Fruit fly (Drosophila melanogaster): ENCODE results near the gene Ir68a.

Ir68a gene

DNA sequence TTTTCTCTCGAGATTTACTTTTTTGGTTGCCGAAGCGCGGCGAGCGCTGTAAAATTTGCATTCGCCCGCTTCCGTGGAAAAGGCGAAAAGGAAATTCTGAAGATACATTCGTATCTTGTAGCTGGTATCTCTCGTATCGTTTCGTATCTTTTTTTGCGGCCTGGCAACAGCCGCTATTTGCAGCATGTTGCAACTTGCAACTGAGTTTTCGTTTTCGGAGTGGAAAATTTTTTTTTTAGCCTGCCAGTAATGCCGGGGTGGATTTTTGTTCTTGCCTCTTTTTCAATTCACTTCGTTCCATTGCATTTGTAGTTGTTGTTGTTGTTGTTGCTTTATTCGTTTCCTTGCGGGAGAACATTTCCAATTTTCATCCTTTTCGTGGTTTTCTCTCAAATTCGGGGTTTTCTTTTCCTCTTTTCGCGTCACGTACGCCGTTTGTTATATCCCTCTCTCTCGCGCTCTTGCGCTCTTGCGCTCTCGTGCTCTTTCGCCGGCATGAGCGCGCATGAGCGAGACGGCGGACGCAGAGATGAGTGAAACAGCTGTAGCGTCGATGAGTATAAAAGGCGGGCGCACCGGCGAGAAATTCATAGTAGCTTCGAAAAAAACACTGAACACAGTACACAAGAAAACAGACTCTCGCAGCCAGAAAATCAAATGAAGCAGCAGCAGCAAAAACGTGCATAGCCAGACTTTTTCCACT lies 15.9 kb upstream of the Ir68a start, which contains the start of gene scyl (continued):
- peak; percentile 73 for TF ChIP-seq CG17829 (tag; optimal IDR thresholded peaks at IDR 0.05)
- TF ChIP-seq Hmr (GFP tag; optimal IDR thresholded peaks at IDR 0.05) = peak; percentile 76
- peak; percentile 87; the same call in 2 of the 3 replicates for TF ChIP-seq zen2 (GFP tag; IDR thresholded peaks at IDR 0.05; ENCODE audit: partially characterized antibody)
- peak; percentile 86 for TF ChIP-seq CG42726 (GFP tag; IDR thresholded peaks at IDR 0.05; ENCODE audit: partially characterized antibody)
- TF ChIP-seq CG7357 (GFP tag; IDR thresholded peaks at IDR 0.05) = no peak
- TF ChIP-seq CG17802 (tag; optimal IDR thresholded peaks at IDR 0.05) = no peak
- TF ChIP-seq CG9215 (GFP tag; IDR thresholded peaks at IDR 0.05) = no peak
- TF ChIP-seq CG1647 (GFP tag; optimal IDR thresholded peaks at IDR 0.05) = peak; percentile 33
- TF ChIP-seq Optix (GFP tag; IDR thresholded peaks at IDR 0.05) = peak; percentile 49; the same call in 2 of the 3 replicates
- no peak for TF ChIP-seq CG7372 (GFP tag; IDR thresholded peaks at IDR 0.05)
- TF ChIP-seq Bdp1 (GFP tag; optimal IDR thresholded peaks at IDR 0.05) = peak; percentile 49
- TF ChIP-seq shn (GFP tag; optimal IDR thresholded peaks at IDR 0.05) = peak; percentile 60
- peak; percentile 20 for TF ChIP-seq CG10267 (tag; optimal IDR thresholded peaks at IDR 0.05)
- TF ChIP-seq bcd (GFP tag; optimal IDR thresholded peaks at IDR 0.05) = peak; percentile 13
- peak; percentile 49 for TF ChIP-seq CG1792 (GFP tag; optimal IDR thresholded peaks at IDR 0.05)
- peak; percentile 44 for TF ChIP-seq CG2678 (tag; optimal IDR thresholded peaks at IDR 0.05)
- TF ChIP-seq jing (GFP tag; optimal IDR thresholded peaks at IDR 0.05) = no peak
- peak; percentile 64 for TF ChIP-seq kni (GFP tag; optimal IDR thresholded peaks at IDR 0.05)
- peak; percentile 34 for TF ChIP-seq CG8388 (GFP tag; optimal IDR thresholded peaks at IDR 0.05)
- TF ChIP-seq CG4730 (GFP tag; IDR thresholded peaks at IDR 0.05) = 0 out of 2 replicates have a peak, but pooled peaks have one; percentile 15
- peak; percentile 40 for TF ChIP-seq CG12299 (tag; optimal IDR thresholded peaks at IDR 0.05)
- no peak for TF ChIP-seq YL-1 (GFP tag; optimal IDR thresholded peaks at IDR 0.05)
- TF ChIP-seq CG3281 (GFP tag; optimal IDR thresholded peaks at IDR 0.05) = peak; percentile 62
- no peak for TF ChIP-seq Oaz (GFP tag; IDR thresholded peaks at IDR 0.05)
- TF ChIP-seq GATAe (GFP tag; conservative IDR thresholded peaks at IDR 0.05) = no peak
- TF ChIP-seq gsb (GFP tag; IDR thresholded peaks at IDR 0.05) = peak; percentile 57
- peak; percentile 54 for TF ChIP-seq Hand (GFP tag; optimal IDR thresholded peaks at IDR 0.05)
- TF ChIP-seq vfl (GFP tag; optimal IDR thresholded peaks at IDR 0.05) = peak; percentile 0
- TF ChIP-seq CG10543 (GFP tag; optimal IDR thresholded peaks at IDR 0.05) = peak; percentile 86
- TF ChIP-seq HLH54F (GFP tag; optimal IDR thresholded peaks at IDR 0.05) = peak; percentile 53
- no peak; the same call in 2 of the 3 replicates for TF ChIP-seq CG11456 (GFP tag; IDR thresholded peaks at IDR 0.05)
- peak; percentile 9 for TF ChIP-seq Ets97D (GFP tag; optimal IDR thresholded peaks at IDR 0.05)
- peak; percentile 54; the same call in 1 of the 2 replicates for TF ChIP-seq CG10959 (GFP tag; IDR thresholded peaks at IDR 0.05)
- TF ChIP-seq CG8478 (optimal IDR thresholded peaks at IDR 0.05) = no peak
- peak; percentile 24 for TF ChIP-seq Ets65A (GFP tag)
- peak; percentile 84; the same call in 2 of the 3 replicates for TF ChIP-seq CG6175 (GFP tag; IDR thresholded peaks at IDR 0.05)
- TF ChIP-seq CoRest (tag; optimal IDR thresholded peaks at IDR 0.05) = no peak
- no peak for TF ChIP-seq dimm (GFP tag; IDR thresholded peaks at IDR 0.05)
- TF ChIP-seq h (optimal IDR thresholded peaks at IDR 0.05) = no peak
- TF ChIP-seq Camta (GFP tag; optimal IDR thresholded peaks at IDR 0.05) = peak; percentile 69
- TF ChIP-seq ftz-f1 (GFP tag; optimal IDR thresholded peaks at IDR 0.05) = peak; percentile 65
- peak; percentile 91 for TF ChIP-seq Tbp (GFP tag; optimal IDR thresholded peaks at IDR 0.05)
- peak; percentile 63; the same call in 1 of the 2 replicates for TF ChIP-seq seq (GFP tag; IDR thresholded peaks at IDR 0.05)
- TF ChIP-seq MBD-R2 (GFP tag; IDR thresholded peaks at IDR 0.05) = peak; percentile 26; the same call in 1 of the 2 replicates
- peak; percentile 72 for TF ChIP-seq CG3407 (GFP tag; optimal IDR thresholded peaks at IDR 0.05)
- TF ChIP-seq Doc3 (GFP tag; IDR thresholded peaks at IDR 0.05; ENCODE audit: partially characterized antibody) = no peak
- TF ChIP-seq CG16815 (GFP tag; optimal IDR thresholded peaks at IDR 0.05) = no peak
- peak; percentile 46 for TF ChIP-seq pho (GFP tag; optimal IDR thresholded peaks at IDR 0.05)
- peak; percentile 53; the same call in 1 of the 3 replicates for TF ChIP-seq C15 (GFP tag; IDR thresholded peaks at IDR 0.05)
- TF ChIP-seq CG12744 (GFP tag; optimal IDR thresholded peaks at IDR 0.05) = peak; percentile 49
- peak; percentile 61 for TF ChIP-seq CG2202 (tag; optimal IDR thresholded peaks at IDR 0.05)

All from whole organism, embryonic.